Worm (Caenorhabditis elegans) whole organism, early embryonic: ENCODE measurements around the gene ZK1098.11.
A peak's percentile ranks its signal among the peaks of the same experiment; 100 is the strongest.

Experiments
- B0310.2 ChIP-seq: sonication (generic microtip); optimal IDR thresholded peaks from 2 replicates; lab custom pipeline; 2016; ENCODE audit warnings: mild to moderate bottlenecking, missing genetic modification characterization, missing compliant biosample characterization
- F13C5.2 ChIP-seq: sonication (generic microtip); optimal IDR thresholded peaks from 2 replicates; lab custom pipeline; 2017; ENCODE audit warnings: mild to moderate bottlenecking, missing genetic modification characterization, inconsistent platforms, missing compliant biosample characterization
- aly-1 ChIP-seq: sonication (generic microtip); optimal IDR thresholded peaks from 2 replicates; lab custom pipeline; 2016; ENCODE audit warnings: missing genetic modification characterization, missing compliant biosample characterization
- ama-1 ChIP-seq: fragments of 150-350 bp; optimal IDR thresholded peaks from 2 replicates; lab custom pipeline; 2014
- ceh-13 ChIP-seq: fragments of 200-800 bp; sonication (Bioruptor generic); optimal IDR thresholded peaks from 2 replicates; lab custom pipeline; 2018; ENCODE audit warnings: mild to moderate bottlenecking, missing genetic modification characterization, missing compliant biosample characterization
- ceh-36 ChIP-seq: sonication (generic microtip); optimal IDR thresholded peaks from 2 replicates; lab custom pipeline; 2016; ENCODE audit warnings: missing genetic modification characterization, inconsistent platforms, missing compliant biosample characterization
- ets-7 ChIP-seq: sonication (generic microtip); optimal IDR thresholded peaks from 2 replicates; lab custom pipeline; 2016; ENCODE audit warnings: missing genotype, missing genetic modification characterization, missing compliant biosample characterization
- flt-1 ChIP-seq: fragments of 200-800 bp; sonication (Bioruptor generic); IDR thresholded peaks from 2 replicates; pipeline ENCODE4 v1.3.6; 2022; ENCODE audit warnings: missing genetic modification characterization, missing compliant biosample characterization
- hmbx-1 ChIP-seq: sonication (generic microtip); optimal IDR thresholded peaks from 2 replicates; lab custom pipeline; 2016; ENCODE audit warnings: mild to moderate bottlenecking, missing genetic modification characterization, missing compliant biosample characterization
- hmg-4 ChIP-seq: fragments of 200-800 bp; sonication (Bioruptor generic); optimal IDR thresholded peaks from 2 replicates; lab custom pipeline; 2018; ENCODE audit warnings: mild to moderate bottlenecking, missing genetic modification characterization, missing compliant biosample characterization
- hnd-1 ChIP-seq: sonication (generic microtip); optimal IDR thresholded peaks from 2 replicates; lab custom pipeline; 2016; ENCODE audit warnings: missing genetic modification characterization, missing compliant biosample characterization
- pes-1 ChIP-seq: fragments of 200-800 bp; sonication (Bioruptor generic); IDR thresholded peaks from 2 replicates; pipeline ENCODE4 v1.3.6; 2022; ENCODE audit warnings: missing genetic modification reagents, missing genetic modification characterization, missing compliant biosample characterization
- scrt-1 ChIP-seq: fragments of 200-800 bp; sonication (Bioruptor generic); IDR thresholded peaks from 2 replicates; pipeline ENCODE4 v1.3.6; 2022; ENCODE audit warnings: missing genetic modification characterization, missing compliant biosample characterization
- sea-1 ChIP-seq: fragments of 200-800 bp; sonication (Bioruptor generic); conservative IDR thresholded peaks from 2 replicates; pipeline ENCODE4 v1.3.6; 2022; ENCODE audit warnings: missing genetic modification characterization, missing compliant biosample characterization
- tbx-11 ChIP-seq: fragments of 200-800 bp; sonication (Bioruptor generic); IDR thresholded peaks from 2 replicates; pipeline ENCODE4 v1.3.6; 2022; ENCODE audit warnings: missing genetic modification characterization, missing compliant biosample characterization
- tbx-37 ChIP-seq: fragments of 200-800 bp; sonication (Bioruptor generic); conservative IDR thresholded peaks from 2 replicates; pipeline ENCODE4 v1.3.6; 2022; ENCODE audit warnings: missing genetic modification reagents, missing genetic modification characterization, missing compliant biosample characterization
- tra-4 ChIP-seq: sonication (generic microtip); optimal IDR thresholded peaks from 2 replicates; lab custom pipeline; 2017; ENCODE audit warnings: missing genetic modification characterization, missing compliant biosample characterization

The ZK1098.11 gene

DNA sequence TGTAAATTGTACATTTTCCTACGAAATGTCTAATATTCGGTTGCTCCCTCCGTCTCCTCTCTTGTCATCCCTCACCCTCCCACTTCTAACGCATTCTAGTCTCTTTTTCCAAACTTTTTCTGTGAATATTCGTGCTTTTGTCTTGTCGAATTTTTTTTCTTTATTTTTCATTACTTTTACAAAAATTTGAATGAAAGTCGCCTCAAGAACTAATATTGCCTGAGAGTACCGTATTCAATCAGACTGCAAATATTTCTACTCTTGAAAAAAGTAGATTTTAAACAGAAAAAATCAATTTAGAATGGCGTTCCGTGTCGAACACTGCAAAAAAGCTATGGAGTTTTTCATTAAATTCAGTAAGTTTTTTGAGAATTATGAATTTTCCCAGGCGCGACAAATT lies at the start of gene ZK1098.11:
ZK1098.11 (plus strand) TSS at position 301 of the 400 bp plus-strand sequence.
- TF ChIP-seq hmg-4 (GFP tag; lab: Kevin White, UChicago) = no peak
- no peak for TF ChIP-seq pes-1
- no peak for TF ChIP-seq ets-7 (tag; lab: Kevin White, UChicago)
- no peak for TF ChIP-seq hmbx-1 (tag; lab: Kevin White, UChicago)

DNA sequence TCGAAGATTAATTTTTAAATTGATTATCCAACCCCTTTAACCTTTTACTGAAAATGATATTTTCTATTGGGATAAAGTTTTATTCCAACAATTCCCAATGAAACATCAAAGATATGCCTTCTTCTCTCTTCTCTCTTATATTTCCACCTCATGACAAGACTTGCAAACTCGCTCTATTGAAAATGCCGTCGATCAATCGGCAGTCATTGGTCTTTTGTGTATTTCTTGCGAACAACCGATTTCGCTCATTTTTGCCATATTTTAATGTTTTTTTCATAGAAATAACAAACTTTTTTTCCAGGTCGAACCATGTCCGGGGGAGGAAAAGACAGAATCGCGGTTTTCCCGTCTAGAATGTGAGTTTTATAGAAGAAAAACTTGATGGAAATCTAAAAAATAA lies 48.6 kb upstream of the ZK1098.11 start, which contains the start of gene vha-14:
vha-14 (plus strand) TSS at position 302 of the 400 bp plus-strand sequence.
- TF ChIP-seq F13C5.2 (tag; lab: Kevin White, UChicago) = peak; percentile 1
- no peak for TF ChIP-seq pes-1
- no peak for TF ChIP-seq B0310.2 (tag; lab: Kevin White, UChicago)
- TF ChIP-seq hmg-4 (GFP tag; lab: Kevin White, UChicago) = peak; percentile 6
- TF ChIP-seq ceh-36 (tag; lab: Kevin White, UChicago) = no peak
- no peak for TF ChIP-seq tbx-11 (GFP tag; lab: Robert Waterston, UW)
- no peak for TF ChIP-seq ama-1
- no peak for TF ChIP-seq hnd-1 (tag; lab: Kevin White, UChicago)
- TF ChIP-seq hmbx-1 (tag; lab: Kevin White, UChicago) = no peak
- no peak for TF ChIP-seq aly-1
- no peak for TF ChIP-seq tbx-37
- TF ChIP-seq ceh-13 (GFP tag; lab: Kevin White, UChicago) = no peak
- no peak for TF ChIP-seq ets-7 (tag; lab: Kevin White, UChicago)
- TF ChIP-seq tra-4 = no peak
- TF ChIP-seq scrt-1 (GFP tag; lab: Robert Waterston, UW) = no peak

DNA sequence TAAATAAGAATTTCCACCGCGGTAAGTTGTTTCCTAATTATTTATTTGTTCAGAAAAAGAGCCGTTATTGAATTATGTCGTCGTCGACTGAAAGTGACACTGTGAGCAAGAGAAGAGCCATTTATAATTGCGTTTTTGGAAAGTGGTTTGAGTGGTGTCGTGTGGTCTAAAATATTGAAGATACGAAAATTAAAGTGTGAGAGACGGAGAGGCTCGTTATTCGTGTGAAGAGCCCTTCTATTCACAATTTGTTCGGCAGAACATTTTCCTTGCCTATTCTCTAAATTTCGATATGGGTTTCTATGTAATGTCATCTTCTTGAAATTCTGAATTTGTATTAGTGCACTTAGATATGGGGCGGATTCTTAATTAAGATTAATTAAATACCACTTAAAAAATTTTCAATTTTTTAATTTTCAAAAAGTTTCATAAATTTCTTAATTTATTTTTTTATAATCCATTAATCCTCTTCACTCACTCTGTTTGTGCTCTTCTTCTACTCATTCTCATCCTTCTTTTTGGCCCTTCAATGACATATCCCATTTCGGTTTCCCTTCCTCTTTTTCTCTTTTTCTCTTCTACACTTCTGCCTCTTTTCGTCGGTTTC lies 46.5 kb upstream of the ZK1098.11 start:
- TF ChIP-seq F13C5.2 (tag; lab: Kevin White, UChicago) (no peak), ceh-36 (tag; lab: Kevin White, UChicago) (no peak), scrt-1 (GFP tag; lab: Robert Waterston, UW) (no peak), ets-7 (tag; lab: Kevin White, UChicago) (no peak), hmbx-1 (tag; lab: Kevin White, UChicago) (no peak), aly-1 (no peak), ceh-13 (GFP tag; lab: Kevin White, UChicago) (no peak), hmg-4 (GFP tag; lab: Kevin White, UChicago) (no peak)

DNA sequence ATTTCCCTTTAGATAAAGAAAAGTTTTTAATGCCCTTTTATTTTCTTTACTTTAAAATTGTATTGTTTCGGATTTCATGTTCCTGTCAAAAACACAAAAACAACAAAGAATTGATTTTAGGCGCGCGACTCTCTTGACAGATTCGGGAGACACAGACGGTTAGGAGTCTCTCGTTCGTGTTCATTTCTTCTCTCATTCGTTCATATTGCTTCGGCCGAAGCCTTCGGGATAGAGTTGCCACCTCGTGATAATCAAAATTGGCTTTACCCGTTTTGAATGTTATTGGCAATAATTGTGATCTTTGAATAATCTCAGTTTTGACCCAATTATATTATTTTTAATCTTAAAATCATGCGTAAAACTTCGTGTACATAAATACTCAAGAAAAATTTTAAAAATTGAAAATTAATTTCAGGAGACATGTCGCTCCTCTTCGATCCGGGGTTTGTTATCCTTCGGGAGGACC lies 45.3 kb upstream of the ZK1098.11 start, which contains the start of gene F55H2.5:
F55H2.5 (plus strand) TSS at position 416 of the 466 bp plus-strand sequence.
- TF ChIP-seq aly-1 (no peak), tbx-11 (GFP tag; lab: Robert Waterston, UW) (no peak), flt-1 (no peak), pes-1 (no peak), F13C5.2 (tag; lab: Kevin White, UChicago) (no peak), B0310.2 (tag; lab: Kevin White, UChicago) (no peak), hnd-1 (tag; lab: Kevin White, UChicago) (no peak), tbx-37 (no peak), hmg-4 (GFP tag; lab: Kevin White, UChicago) (no peak), ceh-36 (tag; lab: Kevin White, UChicago) (no peak), ceh-13 (GFP tag; lab: Kevin White, UChicago) (no peak), scrt-1 (GFP tag; lab: Robert Waterston, UW) (no peak), ama-1 (no peak), sea-1 (no peak), ets-7 (tag; lab: Kevin White, UChicago) (no peak), tra-4 (no peak), hmbx-1 (tag; lab: Kevin White, UChicago) (no peak)

DNA sequence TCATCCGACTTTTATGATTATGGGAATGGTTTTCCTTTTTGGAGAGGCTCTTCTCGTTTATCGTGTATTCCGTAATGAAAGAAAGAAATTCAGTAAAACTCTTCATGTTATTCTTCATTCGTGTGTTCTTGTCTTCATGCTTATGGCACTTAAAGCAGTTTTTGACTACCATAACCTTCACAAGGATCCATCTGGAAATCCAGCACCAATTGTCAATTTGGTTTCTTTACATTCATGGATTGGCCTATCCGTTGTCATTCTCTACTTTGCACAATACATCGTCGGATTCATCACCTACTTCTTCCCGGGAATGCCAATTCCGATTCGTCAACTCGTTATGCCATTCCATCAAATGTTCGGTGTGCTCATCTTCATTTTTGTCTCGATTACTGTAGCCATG lies 44.7 kb upstream of the ZK1098.11 start:
- no peak for TF ChIP-seq hnd-1 (tag; lab: Kevin White, UChicago)
- no peak for TF ChIP-seq aly-1
- no peak for TF ChIP-seq B0310.2 (tag; lab: Kevin White, UChicago)
- TF ChIP-seq flt-1 = no peak
- no peak for TF ChIP-seq ceh-13 (GFP tag; lab: Kevin White, UChicago)
- TF ChIP-seq ama-1 = no peak
- no peak for TF ChIP-seq tra-4
- TF ChIP-seq hmg-4 (GFP tag; lab: Kevin White, UChicago) = no peak

DNA sequence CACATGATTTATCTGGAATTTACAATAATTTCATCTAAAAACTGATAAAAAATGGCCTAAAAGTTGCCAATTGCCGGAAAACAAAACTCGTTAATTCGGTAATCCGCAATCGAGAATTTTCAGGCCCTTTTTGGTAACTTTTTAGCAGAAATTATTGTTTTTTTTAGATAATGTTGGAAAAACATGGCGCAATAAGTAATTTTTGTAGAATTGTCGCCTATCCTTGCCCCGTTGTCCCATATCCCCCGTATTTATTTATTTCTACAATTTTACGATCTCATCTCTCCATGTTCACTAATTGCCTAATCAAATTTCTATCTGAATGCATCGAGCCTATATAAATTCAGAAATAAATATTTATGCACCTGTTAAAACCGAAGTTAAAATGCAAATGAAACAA lies 43.4 kb upstream of the ZK1098.11 start:
- TF ChIP-seq tbx-11 (GFP tag; lab: Robert Waterston, UW) = no peak
- TF ChIP-seq ceh-36 (tag; lab: Kevin White, UChicago) = no peak

DNA sequence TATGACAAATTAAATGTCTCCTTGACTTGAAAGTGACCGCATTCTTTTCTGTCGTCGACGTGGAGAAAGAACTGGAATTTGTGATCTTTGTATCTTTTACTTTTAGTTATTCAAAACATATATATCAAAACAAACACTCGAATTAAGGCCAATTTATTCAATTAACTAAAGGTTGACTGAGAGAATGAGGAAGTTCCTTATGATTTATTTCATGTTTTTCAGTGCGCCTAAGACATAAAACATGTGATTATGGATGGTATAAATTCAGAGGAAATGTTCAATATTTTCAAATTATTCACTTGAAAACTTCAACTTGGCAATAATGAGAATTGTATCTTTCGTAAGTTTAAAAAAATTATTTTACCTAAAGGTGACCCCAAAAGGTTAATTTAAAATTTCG lies 42.8 kb upstream of the ZK1098.11 start, which contains the start of gene F55H2.8:
F55H2.8 (plus strand) TSS at position 301 of the 400 bp plus-strand sequence.
- TF ChIP-seq tbx-11 (GFP tag; lab: Robert Waterston, UW) (no peak), sea-1 (no peak), aly-1 (no peak), ceh-13 (GFP tag; lab: Kevin White, UChicago) (no peak), hmbx-1 (tag; lab: Kevin White, UChicago) (no peak), F13C5.2 (tag; lab: Kevin White, UChicago) (no peak), ama-1 (no peak), flt-1 (no peak), ets-7 (tag; lab: Kevin White, UChicago) (no peak), scrt-1 (GFP tag; lab: Robert Waterston, UW) (no peak), tra-4 (no peak), tbx-37 (no peak), hmg-4 (GFP tag; lab: Kevin White, UChicago) (no peak), hnd-1 (tag; lab: Kevin White, UChicago) (no peak), pes-1 (no peak)

DNA sequence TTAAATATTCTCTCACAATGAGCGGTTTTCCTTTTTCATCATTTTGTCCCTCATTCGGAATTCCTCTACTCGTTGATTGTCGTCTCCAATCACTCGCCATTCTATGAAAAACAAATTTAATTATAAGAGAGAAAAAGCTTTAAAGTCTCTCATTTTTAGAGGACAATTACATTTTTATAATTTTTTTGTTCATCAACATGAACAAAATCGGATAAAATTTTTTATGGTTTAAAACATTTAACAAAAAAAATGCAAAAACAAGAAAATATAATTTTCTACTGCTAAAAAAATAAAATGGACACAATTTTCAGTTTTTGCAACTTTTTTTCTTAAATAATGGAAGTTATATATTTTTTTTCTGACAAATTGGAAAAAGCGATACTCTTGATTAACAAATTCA lies 40.3 kb upstream of the ZK1098.11 start, which contains the start of gene F55H2.7:
F55H2.7 (minus strand) TSS at position 101 of the 400 bp plus-strand sequence.
- no peak for TF ChIP-seq hnd-1 (tag; lab: Kevin White, UChicago)
- no peak for TF ChIP-seq hmg-4 (GFP tag; lab: Kevin White, UChicago)
- no peak for TF ChIP-seq B0310.2 (tag; lab: Kevin White, UChicago)
- no peak for TF ChIP-seq ceh-36 (tag; lab: Kevin White, UChicago)
- no peak for TF ChIP-seq scrt-1 (GFP tag; lab: Robert Waterston, UW)
- TF ChIP-seq flt-1 = no peak
